Worm (Caenorhabditis elegans): ENCODE data around the gene ZK1055.7.

Gene ZK1055.7

DNA sequence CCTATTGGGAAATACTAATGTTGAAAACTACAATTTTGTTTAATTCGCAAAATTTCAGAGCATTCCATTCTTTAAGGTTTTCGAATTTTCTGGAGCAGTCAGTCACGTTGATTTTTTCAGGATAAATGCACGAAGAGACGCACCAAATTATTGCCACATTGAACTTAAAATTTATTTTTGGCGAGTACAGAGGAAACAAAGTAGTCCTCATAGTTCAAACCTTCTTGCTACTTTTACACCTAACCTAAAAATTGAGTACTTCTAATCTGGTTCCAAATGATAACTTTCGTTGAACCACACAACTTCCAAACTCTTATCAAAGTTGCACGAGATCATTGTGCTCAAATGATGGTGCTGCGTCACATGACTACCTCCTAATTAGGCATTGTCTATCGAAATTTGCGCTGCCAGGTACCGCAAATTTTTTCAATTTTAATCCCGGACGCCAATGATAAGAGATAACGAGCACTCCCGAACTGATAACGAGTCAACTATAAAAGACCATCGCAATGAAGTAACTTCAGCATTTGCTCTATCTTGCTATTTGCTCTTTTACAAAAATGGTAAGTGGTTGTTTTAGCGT lies 9.1 kb upstream of the ZK1055.7 start, which contains the start of gene cpr-4:
TSS of gene cpr-4 (plus strand) at position 523 of the 583 bp plus-strand sequence.
- TF ChIP-seq pha-4 (tag; optimal IDR thresholded peaks at IDR 0.05) (peak; percentile 74), elt-2 (tag; optimal IDR thresholded peaks at IDR 0.05) (peak; percentile 100), snpc-4 (tag; optimal IDR thresholded peaks at IDR 0.05) (no peak), pqm-1 (tag; optimal IDR thresholded peaks at IDR 0.05) (peak; percentile 100), nhr-237 (tag; optimal IDR thresholded peaks at IDR 0.05) (no peak), jun-1 (tag; optimal IDR thresholded peaks at IDR 0.05) (peak; percentile 78), mdl-1 (tag; optimal IDR thresholded peaks at IDR 0.05) (peak; percentile 10), egl-27 (tag; optimal IDR thresholded peaks at IDR 0.05) (peak; percentile 51)

DNA sequence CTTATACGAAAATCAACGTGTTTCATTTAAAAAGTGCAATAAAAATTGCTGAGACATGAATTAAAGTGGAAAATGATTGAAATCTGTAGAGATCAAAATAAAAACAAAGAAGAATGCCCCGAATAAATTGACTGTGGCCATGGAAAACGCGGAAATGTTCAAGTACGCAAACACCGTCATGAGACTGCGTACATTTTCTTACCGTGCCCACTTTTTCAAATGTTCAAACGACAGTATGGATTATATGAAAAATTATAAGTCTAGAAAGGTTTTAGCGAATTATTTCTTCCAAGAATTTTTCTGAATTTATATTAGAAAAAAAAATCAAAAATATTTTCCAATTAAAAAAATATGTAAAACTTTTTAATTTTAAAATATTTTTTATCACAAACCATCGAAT lies 6.3 kb upstream of the ZK1055.7 start:
- peak; percentile 14 for TF ChIP-seq lin-15B (tag; optimal IDR thresholded peaks at IDR 0.05)
- TF ChIP-seq egl-5 (tag; optimal IDR thresholded peaks at IDR 0.05) = no peak
- peak; percentile 29 for TF ChIP-seq nfya-1 (tag; optimal IDR thresholded peaks at IDR 0.05; ENCODE audit: insufficient read depth)

DNA sequence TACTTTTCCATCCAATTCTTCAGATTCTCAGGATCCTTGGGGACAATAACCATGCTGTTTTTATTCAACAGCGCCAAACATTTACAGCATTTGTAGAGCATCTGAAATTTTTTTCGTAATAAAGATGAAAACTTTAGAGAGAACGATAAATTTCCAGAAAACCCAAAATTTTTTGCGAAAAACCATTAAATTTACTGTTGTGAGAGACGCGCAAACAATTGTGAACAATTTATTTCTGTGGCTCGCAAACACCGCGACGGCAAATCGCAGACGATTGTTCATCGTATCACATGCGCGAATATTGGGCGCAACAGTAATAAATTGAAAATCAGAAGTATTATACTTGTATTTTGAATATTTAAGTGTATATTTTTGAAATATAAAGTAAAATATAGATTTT lies 5.9 kb upstream of the ZK1055.7 start, which contains the start of gene gon-14:
TSS of gene gon-14 (minus strand) at position 101 of the 400 bp plus-strand sequence.
- TF ChIP-seq nhr-28 (tag; optimal IDR thresholded peaks at IDR 0.05) (no peak), nhr-23 (tag; optimal IDR thresholded peaks at IDR 0.05) (no peak), egl-5 (tag; optimal IDR thresholded peaks at IDR 0.05) (no peak), unc-62 (GFP tag; optimal IDR thresholded peaks at IDR 0.05) (no peak), ZK546.5 (tag; optimal IDR thresholded peaks at IDR 0.05) (no peak), ama-1 (optimal IDR thresholded peaks at IDR 0.05) (no peak), daf-12 (tag; optimal IDR thresholded peaks at IDR 0.05) (no peak), mdl-1 (tag; optimal IDR thresholded peaks at IDR 0.05) (no peak), ceh-9 (tag; optimal IDR thresholded peaks at IDR 0.05) (no peak), R02D3.7 (tag; optimal IDR thresholded peaks at IDR 0.05) (no peak), ceh-82 (tag; optimal IDR thresholded peaks at IDR 0.05) (no peak)

DNA sequence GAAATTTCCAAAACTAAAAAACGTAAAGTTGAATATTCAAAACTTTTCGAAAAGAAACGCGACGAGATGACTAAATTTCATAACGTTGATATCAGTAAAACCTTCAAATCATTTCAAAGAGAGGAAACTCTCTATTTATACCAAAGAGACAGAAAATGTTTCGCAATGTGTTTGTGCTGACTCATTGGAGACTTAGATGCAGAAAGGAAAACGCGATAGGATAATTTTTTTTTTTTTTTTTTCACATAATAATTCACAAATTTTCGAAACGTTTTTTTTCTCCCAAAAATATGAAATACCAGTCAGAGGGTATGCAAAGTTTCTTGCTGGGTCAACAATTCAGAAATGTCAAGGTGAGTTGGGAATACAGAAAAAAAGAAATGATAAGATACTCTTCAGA lies 1.0 kb upstream of the ZK1055.7 start:
- TF ChIP-seq nfya-1 (tag; optimal IDR thresholded peaks at IDR 0.05; ENCODE audit: insufficient read depth) = no peak
- peak; percentile 33 for TF ChIP-seq elt-2 (tag; optimal IDR thresholded peaks at IDR 0.05)
- peak; percentile 45 for TF ChIP-seq pha-4 (tag; optimal IDR thresholded peaks at IDR 0.05)
- TF ChIP-seq tbx-2 (tag; optimal IDR thresholded peaks at IDR 0.05) = no peak
- peak; percentile 31 for TF ChIP-seq nhr-23 (tag; optimal IDR thresholded peaks at IDR 0.05)
- peak; percentile 5 for TF ChIP-seq pqm-1 (tag; optimal IDR thresholded peaks at IDR 0.05)

DNA sequence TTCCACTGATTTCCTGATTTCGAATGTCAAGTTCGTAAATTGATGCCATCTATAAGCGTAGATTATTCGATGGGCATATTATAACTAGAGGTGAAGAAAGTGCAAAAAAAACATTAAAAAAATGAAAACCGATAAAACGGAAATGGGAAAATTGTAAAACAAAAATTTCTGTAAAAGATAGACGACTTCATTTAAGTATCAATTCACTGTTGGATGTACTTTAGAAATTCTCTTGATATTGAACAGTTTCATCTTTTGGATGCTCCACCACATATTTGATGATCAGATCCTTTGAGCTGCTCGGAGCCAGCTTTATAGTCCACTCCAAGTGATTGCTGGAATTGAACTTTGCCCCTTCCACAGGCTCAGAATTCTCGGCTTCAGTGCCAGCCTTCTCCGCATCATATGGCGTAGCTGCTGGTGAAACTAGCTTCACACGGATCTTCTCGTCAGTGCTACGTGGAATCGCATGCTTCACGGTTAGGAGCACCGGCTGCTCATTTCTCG lies 2.6 kb downstream of the ZK1055.7 start, which contains the start of gene ZK1055.6:
TSS of gene ZK1055.6 (minus strand) at position 51 of the 507 bp plus-strand sequence.
- TF ChIP-seq nhr-67 (tag; optimal IDR thresholded peaks at IDR 0.05) (no peak), lin-15B (tag; optimal IDR thresholded peaks at IDR 0.05) (no peak), sea-2 (GFP tag; optimal IDR thresholded peaks at IDR 0.05) (no peak), skn-1 (tag; optimal IDR thresholded peaks at IDR 0.05) (no peak)

DNA sequence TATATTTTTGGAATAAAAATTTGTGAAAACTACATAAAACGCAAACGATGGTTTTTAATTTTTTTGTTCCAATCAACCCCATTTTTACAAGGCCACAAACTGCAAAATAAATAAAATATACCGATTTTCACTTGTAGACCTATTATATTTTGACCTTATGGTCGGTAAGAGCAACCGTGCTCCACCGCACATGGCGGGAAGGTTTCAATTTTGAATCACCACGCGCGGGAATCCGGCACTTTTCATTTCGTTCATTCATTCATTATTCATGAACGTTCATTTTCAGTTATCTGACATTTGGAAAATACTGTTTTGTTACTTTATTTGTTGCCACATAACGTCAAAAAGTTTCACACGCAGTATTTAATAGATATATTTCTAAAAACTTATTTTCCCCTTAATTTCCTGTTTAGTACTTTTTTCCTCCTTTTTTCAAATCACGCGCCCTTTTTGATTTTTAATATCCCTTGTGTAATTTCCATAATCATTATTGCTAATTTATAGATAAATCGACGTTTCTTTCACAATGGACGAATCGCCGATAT lies 11.4 kb downstream of the ZK1055.7 start, which contains the start of gene hcp-1:
TSS of gene hcp-1 (plus strand) at position 495 of the 545 bp plus-strand sequence.
- TF ChIP-seq lin-15B (tag; optimal IDR thresholded peaks at IDR 0.05) (peak; percentile 60), nhr-77 (tag; optimal IDR thresholded peaks at IDR 0.05) (no peak), nhr-25 (tag; optimal IDR thresholded peaks at IDR 0.05) (peak; percentile 53), nhr-76 (tag; optimal IDR thresholded peaks at IDR 0.05) (no peak), nhr-23 (tag; optimal IDR thresholded peaks at IDR 0.05) (peak; percentile 21), ceh-9 (tag; optimal IDR thresholded peaks at IDR 0.05) (no peak), lin-39 (tag; optimal IDR thresholded peaks at IDR 0.05) (peak; percentile 20)

DNA sequence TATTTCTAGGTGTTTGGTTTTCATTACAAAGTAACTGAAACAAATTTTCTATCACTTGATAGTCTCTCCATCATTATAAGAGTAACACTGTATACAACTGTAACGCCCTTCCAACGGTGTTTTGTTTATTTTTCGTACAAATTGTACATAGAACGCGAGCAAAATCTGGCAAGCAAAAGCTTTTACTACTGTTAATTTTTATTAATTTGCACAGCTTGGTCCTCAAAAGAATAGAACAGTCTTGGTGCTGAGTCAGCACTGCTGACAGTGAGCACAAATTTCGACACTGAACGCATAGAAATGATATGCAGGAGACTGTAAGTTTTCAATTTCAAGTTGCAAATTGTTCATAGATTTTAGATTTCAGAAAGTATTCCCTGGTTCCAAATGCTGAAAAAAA lies 14.9 kb downstream of the ZK1055.7 start, which contains the start of gene ZK1055.2:
TSS of gene ZK1055.2 (plus strand) at position 301 of the 400 bp plus-strand sequence.
- TF ChIP-seq tbx-2 (tag; optimal IDR thresholded peaks at IDR 0.05) (no peak), nhr-23 (tag; optimal IDR thresholded peaks at IDR 0.05) (no peak), ceh-16 (tag; optimal IDR thresholded peaks at IDR 0.05) (no peak), ZK546.5 (tag; optimal IDR thresholded peaks at IDR 0.05) (no peak), lin-15B (tag; optimal IDR thresholded peaks at IDR 0.05) (no peak), mml-1 (tag; optimal IDR thresholded peaks at IDR 0.05) (no peak), nhr-76 (tag; optimal IDR thresholded peaks at IDR 0.05) (no peak), lsy-12 (tag; optimal IDR thresholded peaks at IDR 0.05) (no peak), lin-39 (tag; optimal IDR thresholded peaks at IDR 0.05) (no peak), ceh-9 (tag; optimal IDR thresholded peaks at IDR 0.05) (no peak), zag-1 (tag; optimal IDR thresholded peaks at IDR 0.05) (no peak), fkh-2 (tag; optimal IDR thresholded peaks at IDR 0.05) (no peak), ceh-82 (tag; optimal IDR thresholded peaks at IDR 0.05) (no peak), fkh-10 (GFP tag; optimal IDR thresholded peaks at IDR 0.05) (no peak), nhr-77 (tag; optimal IDR thresholded peaks at IDR 0.05) (no peak), snpc-4 (tag; optimal IDR thresholded peaks at IDR 0.05) (no peak), nhr-28 (tag; optimal IDR thresholded peaks at IDR 0.05) (no peak), elt-3 (tag; optimal IDR thresholded peaks at IDR 0.05) (no peak), ztf-4 (tag; optimal IDR thresholded peaks at IDR 0.05) (no peak), unc-39 (tag; optimal IDR thresholded peaks at IDR 0.05) (no peak)

Data from whole organism, L3 larva.